Fruit fly (Drosophila melanogaster): Measurements from ENCODE around the gene IFT57.

IFT57 gene

DNA sequence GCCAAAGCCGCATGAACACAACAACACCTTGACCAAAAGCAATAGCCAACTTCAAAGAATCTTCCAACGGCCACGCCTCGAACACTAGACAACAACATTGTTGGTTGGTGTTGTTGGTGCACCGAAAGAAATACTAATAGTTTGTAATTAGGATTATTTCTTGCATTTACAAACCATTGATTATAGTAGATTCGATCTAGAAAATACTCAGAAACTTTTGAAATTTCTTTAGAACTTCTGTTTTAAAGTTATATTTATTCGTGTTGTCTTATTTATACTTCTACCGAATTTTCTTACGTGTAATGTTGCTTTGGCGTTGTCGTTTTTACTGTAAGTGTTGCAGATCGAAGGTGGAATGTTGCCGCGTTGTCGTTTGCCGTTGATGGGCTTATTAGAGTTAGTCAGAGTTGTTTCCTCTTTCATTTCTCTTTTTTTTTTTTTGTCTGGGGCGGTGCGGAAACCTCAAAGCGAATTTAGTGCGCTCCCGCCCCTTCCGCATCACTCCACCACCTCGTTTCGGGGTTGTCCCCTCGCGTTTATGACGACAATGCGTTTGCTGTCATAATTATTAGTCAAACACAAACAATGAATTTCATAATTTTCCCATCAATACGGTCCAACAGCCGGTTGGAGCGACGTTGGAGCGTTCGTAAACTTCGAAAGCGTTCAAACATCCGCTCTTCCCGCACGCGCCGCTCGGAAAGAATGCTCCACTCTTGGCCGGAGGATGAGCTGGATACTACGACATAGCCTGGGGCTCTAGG lies 45.3 kb downstream of the IFT57 start, which contains the start of gene CG43815 (continued):
- no peak for TF ChIP-seq peb (GFP tag; IDR thresholded peaks at IDR 0.05)
- TF ChIP-seq E2f1 (GFP tag; IDR thresholded peaks at IDR 0.05), result no peak
- no peak for TF ChIP-seq Atf3 (GFP tag; optimal IDR thresholded peaks at IDR 0.05)
- no peak for TF ChIP-seq CG8388 (GFP tag; optimal IDR thresholded peaks at IDR 0.05)
- no peak for TF ChIP-seq Poxn (GFP tag; IDR thresholded peaks at IDR 0.05)
- peak; percentile 15 for TF ChIP-seq CG3407 (GFP tag; optimal IDR thresholded peaks at IDR 0.05)
- no peak for TF ChIP-seq Tbp (GFP tag; optimal IDR thresholded peaks at IDR 0.05)
- TF ChIP-seq dati (GFP tag; IDR thresholded peaks at IDR 0.05), result 0 out of 2 replicates have a peak, but pooled peaks have one; percentile 37
- TF ChIP-seq prd (optimal IDR thresholded peaks at IDR 0.05), result no peak
- TF ChIP-seq prd (GFP tag; IDR thresholded peaks at IDR 0.05), result peak; percentile 34; the same call in 1 of the 3 replicates
- TF ChIP-seq CG16815 (GFP tag; optimal IDR thresholded peaks at IDR 0.05), result no peak
- TF ChIP-seq Side (GFP tag; optimal IDR thresholded peaks at IDR 0.05), result no peak
- no peak for TF ChIP-seq C15 (GFP tag; IDR thresholded peaks at IDR 0.05)
- no peak for TF ChIP-seq CG12659 (GFP tag; optimal IDR thresholded peaks at IDR 0.05)
- TF ChIP-seq Doc3 (GFP tag; IDR thresholded peaks at IDR 0.05; ENCODE audit: partially characterized antibody), result no peak
- TF ChIP-seq CrebB (tag; optimal IDR thresholded peaks at IDR 0.05), result no peak
- TF ChIP-seq dmrt11E (tag; optimal IDR thresholded peaks at IDR 0.05), result peak; percentile 53
- TF ChIP-seq jigr1 (GFP tag; IDR thresholded peaks at IDR 0.05), result no peak
- peak; percentile 42; the same call in 1 of the 3 replicates for TF ChIP-seq ken (GFP tag; IDR thresholded peaks at IDR 0.05)
- TF ChIP-seq HLHmδ (GFP tag; optimal IDR thresholded peaks at IDR 0.05), result no peak
- TF ChIP-seq CG15479 (GFP tag; optimal IDR thresholded peaks at IDR 0.05), result no peak
- TF ChIP-seq twi (tag; optimal IDR thresholded peaks at IDR 0.05), result no peak
- no peak for TF ChIP-seq tin (GFP tag; optimal IDR thresholded peaks at IDR 0.05)
- TF ChIP-seq psq (GFP tag; optimal IDR thresholded peaks at IDR 0.05), result no peak
- TF ChIP-seq Xrp1 (GFP tag; IDR thresholded peaks at IDR 0.05), result peak; percentile 33; the same call in 1 of the 2 replicates
- no peak for TF ChIP-seq pros (GFP tag; optimal IDR thresholded peaks at IDR 0.05)
- TF ChIP-seq CG16779 (GFP tag; IDR thresholded peaks at IDR 0.05), result no peak
- no peak for TF ChIP-seq CG1792 (GFP tag; optimal IDR thresholded peaks at IDR 0.05)
- TF ChIP-seq CG6254 (GFP tag; optimal IDR thresholded peaks at IDR 0.05), result no peak
- no peak for TF ChIP-seq CG34422 (GFP tag; IDR thresholded peaks at IDR 0.05)
- TF ChIP-seq CG17829 (tag; optimal IDR thresholded peaks at IDR 0.05), result no peak
- TF ChIP-seq CG9215 (GFP tag; IDR thresholded peaks at IDR 0.05), result no peak
- no peak for TF ChIP-seq br (optimal IDR thresholded peaks at IDR 0.05)
- TF ChIP-seq CG9727 (GFP tag; optimal IDR thresholded peaks at IDR 0.05), result peak; percentile 31
- TF ChIP-seq CG3995 (GFP tag; optimal IDR thresholded peaks at IDR 0.05), result no peak
- no peak for TF ChIP-seq CG10209 (GFP tag; optimal IDR thresholded peaks at IDR 0.05)
- no peak for TF ChIP-seq Elba2 (GFP tag; optimal IDR thresholded peaks at IDR 0.05)
- no peak for TF ChIP-seq exex (tag; optimal IDR thresholded peaks at IDR 0.05)
- TF ChIP-seq sisA (GFP tag; IDR thresholded peaks at IDR 0.05), result no peak
- no peak for TF ChIP-seq Hmx (GFP tag; optimal IDR thresholded peaks at IDR 0.05)
- TF ChIP-seq CG11093 (GFP tag; IDR thresholded peaks at IDR 0.05), result no peak
- no peak for TF ChIP-seq mirr (GFP tag; optimal IDR thresholded peaks at IDR 0.05)
- TF ChIP-seq pan (optimal IDR thresholded peaks at IDR 0.05), result no peak
- TF ChIP-seq pan (GFP tag; optimal IDR thresholded peaks at IDR 0.05 in 1 of 2, IDR thresholded peaks at IDR 0.05 in 1 of 2), result no peak
- TF ChIP-seq stwl (tag; optimal IDR thresholded peaks at IDR 0.05), result no peak
- no peak for TF ChIP-seq Bteb2 (GFP tag; optimal IDR thresholded peaks at IDR 0.05)
- TF ChIP-seq Fer1 (GFP tag; optimal IDR thresholded peaks at IDR 0.05), result no peak
- TF ChIP-seq CG3838 (GFP tag; optimal IDR thresholded peaks at IDR 0.05), result peak; percentile 6
- peak; percentile 3 for TF ChIP-seq Xbp1 (GFP tag; optimal IDR thresholded peaks at IDR 0.05)
- TF ChIP-seq esg (GFP tag; conservative IDR thresholded peaks at IDR 0.05), result no peak
- TF ChIP-seq bowl (GFP tag; IDR thresholded peaks at IDR 0.05), result no peak
